Worm (Caenorhabditis elegans): ENCODE data around the gene C12D8.13.

Gene C12D8.13

ce11 chrV:10220605-10221004 is at the start of gene C12D8.13:
TSS of gene C12D8.13 (minus strand) at chrV:10220705.
- TF ChIP-seq rbr-2 (tag; optimal IDR thresholded peaks at IDR 0.05): no peak
- TF ChIP-seq lin-29 (GFP tag; IDR thresholded peaks at IDR 0.05): no peak
- no peak for TF ChIP-seq egl-43 (GFP tag; IDR thresholded peaks at IDR 0.05)
- TF ChIP-seq nhr-10 (tag; optimal IDR thresholded peaks at IDR 0.05): no peak

ce11 chrV:10270214-10270613 is 49.7 kb upstream of the C12D8.13 start, which contains the start of gene ric-4:
TSS of gene ric-4 (minus strand) at chrV:10270314.
- no peak for TF ChIP-seq daf-16 (GFP tag; optimal IDR thresholded peaks at IDR 0.05)
- TF ChIP-seq daf-16 (tag; optimal IDR thresholded peaks at IDR 0.05): no peak
- no peak for TF ChIP-seq duxl-1 (tag; optimal IDR thresholded peaks at IDR 0.05; ENCODE audit: poor library complexity)
- no peak for TF ChIP-seq daf-12 (tag; optimal IDR thresholded peaks at IDR 0.05)

- TF ChIP-seq ces-1 (GFP tag; optimal IDR thresholded peaks at IDR 0.05) (peak; percentile 54), Y48G9A.11 (GFP tag; IDR thresholded peaks at IDR 0.05) (no peak)
Observed at ce11 chrV:10266050-10266449, 45.5 kb upstream of the C12D8.13 start.

- TF ChIP-seq ces-1 (GFP tag; optimal IDR thresholded peaks at IDR 0.05) (peak; percentile 73), ztf-7 (tag; optimal IDR thresholded peaks at IDR 0.05) (no peak)
Observed at ce11 chrV:10265019-10265418, 44.5 kb upstream of the C12D8.13 start.

DNA sequence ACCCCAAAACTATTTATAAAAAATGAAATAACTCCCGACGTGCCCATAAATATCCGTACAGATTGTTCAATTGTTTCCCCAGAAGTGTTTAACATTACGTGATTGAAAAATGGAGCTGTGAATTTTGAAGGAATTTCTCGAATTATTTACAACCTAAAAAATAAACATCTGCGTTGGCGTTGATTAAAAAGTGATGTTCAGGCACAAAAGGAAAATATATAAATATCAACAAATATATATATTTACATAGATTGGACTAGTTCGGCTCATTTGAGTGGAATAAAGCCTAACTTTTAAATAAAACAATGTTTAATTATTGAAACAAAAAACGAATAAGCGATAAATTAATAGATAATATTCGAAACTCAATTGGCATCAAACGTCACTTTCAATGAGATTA is 40.0 kb upstream of the C12D8.13 start, which contains the start of gene sri-18:
sri-18 (minus strand) TSS at position 101 of the 400 bp plus-strand sequence.
- TF ChIP-seq lin-13 (GFP tag; optimal IDR thresholded peaks at IDR 0.05) (no peak), mdt-29 (GFP tag; IDR thresholded peaks at IDR 0.05) (no peak), ztf-11 (tag; optimal IDR thresholded peaks at IDR 0.05) (no peak), fkh-10 (GFP tag; optimal IDR thresholded peaks at IDR 0.05) (no peak), mes-2 (tag; optimal IDR thresholded peaks at IDR 0.05; ENCODE audit: poor library complexity, severe bottlenecking) (no peak), mxl-2 (GFP tag; conservative IDR thresholded peaks at IDR 0.05) (no peak), ces-1 (GFP tag; optimal IDR thresholded peaks at IDR 0.05) (no peak), spr-1 (tag; optimal IDR thresholded peaks at IDR 0.05) (no peak), tag-97 (GFP tag; IDR thresholded peaks at IDR 0.05) (no peak), tra-1 (GFP tag; IDR thresholded peaks at IDR 0.05) (no peak), hlh-30 (tag; optimal IDR thresholded peaks at IDR 0.05; ENCODE audit: insufficient read depth) (no peak), gei-8 (GFP tag; optimal IDR thresholded peaks at IDR 0.05) (no peak)

DNA sequence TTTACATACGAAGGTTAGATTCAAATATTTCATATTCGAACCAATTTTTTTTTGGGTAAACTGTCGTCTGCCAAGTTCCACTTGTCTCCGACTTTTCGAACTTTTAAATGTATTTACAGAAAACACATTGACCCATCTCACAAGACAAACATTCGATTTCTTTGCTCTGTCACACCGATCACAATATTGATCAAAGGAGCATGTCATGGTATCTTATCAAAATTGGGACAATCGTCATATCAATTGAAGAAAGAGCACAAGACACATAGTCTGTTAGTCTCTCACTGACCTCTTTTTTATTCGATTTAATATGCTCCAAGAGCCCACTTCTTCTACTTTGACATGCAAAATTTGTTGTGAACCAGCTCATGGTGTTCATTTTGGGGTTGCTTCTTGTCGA is 35.5 kb upstream of the C12D8.13 start, which contains the start of gene nhr-232:
nhr-232 (plus strand) TSS at position 121 of the 400 bp plus-strand sequence.
- TF ChIP-seq T26A8.4 (GFP tag; IDR thresholded peaks at IDR 0.05) (no peak), php-3 (GFP tag; IDR thresholded peaks at IDR 0.05) (peak; percentile 63), mep-1 (tag; optimal IDR thresholded peaks at IDR 0.05) (no peak), spr-1 (tag; optimal IDR thresholded peaks at IDR 0.05) (no peak), nhr-77 (tag; optimal IDR thresholded peaks at IDR 0.05) (peak; percentile 73), dmd-8 (GFP tag; IDR thresholded peaks at IDR 0.05) (no peak), egl-43 (GFP tag; IDR thresholded peaks at IDR 0.05) (no peak), arid-1 (GFP tag; conservative IDR thresholded peaks at IDR 0.05) (no peak), ztf-7 (tag; optimal IDR thresholded peaks at IDR 0.05) (no peak), ces-1 (GFP tag; optimal IDR thresholded peaks at IDR 0.05) (no peak), mes-2 (tag; optimal IDR thresholded peaks at IDR 0.05; ENCODE audit: poor library complexity, severe bottlenecking) (peak; percentile 33), spr-3 (GFP tag; optimal IDR thresholded peaks at IDR 0.05) (no peak), Y48G9A.11 (GFP tag; IDR thresholded peaks at IDR 0.05) (no peak), unc-62 (GFP tag; optimal IDR thresholded peaks at IDR 0.05 in 1 of 2) (no peak), unc-62 (tag; optimal IDR thresholded peaks at IDR 0.05) (no peak), ztf-11 (tag; optimal IDR thresholded peaks at IDR 0.05) (no peak), mxl-2 (GFP tag; conservative IDR thresholded peaks at IDR 0.05) (no peak), dmd-6 (GFP tag; IDR thresholded peaks at IDR 0.05) (peak; percentile 91), nhr-11 (tag; optimal IDR thresholded peaks at IDR 0.05) (no peak), dmd-9 (GFP tag; IDR thresholded peaks at IDR 0.05) (no peak), daf-19 (GFP tag; conservative IDR thresholded peaks at IDR 0.05) (no peak), madf-5 (GFP tag; IDR thresholded peaks at IDR 0.05) (no peak), snpc-4 (tag; optimal IDR thresholded peaks at IDR 0.05) (no peak), attf-4 (tag; optimal IDR thresholded peaks at IDR 0.05) (no peak), aha-1 (tag) (no peak), pqm-1 (tag; optimal IDR thresholded peaks at IDR 0.05) (peak; percentile 86), zag-1 (tag; optimal IDR thresholded peaks at IDR 0.05) (no peak), snpc-1.2 (GFP tag; IDR thresholded peaks at IDR 0.05) (no peak)
